Fruit fly (Drosophila melanogaster) whole organism, wandering third instar larva: ENCODE results near the gene B9d1.

Experiments
- Abd-B ChIP-seq: fragments of >200 bp; optimal IDR thresholded peaks from 2 replicates; lab custom pipeline; 2017; ENCODE audit warnings: missing biosample characterization, missing genetic modification characterization
- Dfd ChIP-seq: fragments of >200 bp; optimal IDR thresholded peaks from 2 replicates; lab custom pipeline; 2017; ENCODE audit warnings: missing biosample characterization, missing genetic modification characterization
- GATAd ChIP-seq: sonication (Bioruptor generic); optimal IDR thresholded peaks from 2 replicates; lab custom pipeline; 2016; ENCODE audit warnings: missing biosample characterization, missing genetic modification characterization
- Hr83 ChIP-seq: fragments of 200-300 bp; sonication (Bioruptor generic); optimal IDR thresholded peaks from 2 replicates; lab custom pipeline; 2016; ENCODE audit warnings: missing biosample characterization, mild to moderate bottlenecking, missing genetic modification characterization, moderate library complexity; ENCODE audit not compliant: poor library complexity, severe bottlenecking
- Mio ChIP-seq: sonication (Bioruptor generic); optimal IDR thresholded peaks from 2 replicates; lab custom pipeline; 2016; ENCODE audit warnings: missing biosample characterization, missing genetic modification characterization
- Myc ChIP-seq: fragments of >200 bp; optimal IDR thresholded peaks from 2 replicates; lab custom pipeline; 2017
- Sp1 ChIP-seq: fragments of 200-800 bp; sonication (Bioruptor generic); optimal IDR thresholded peaks from 3 replicates; lab custom pipeline; 2019; ENCODE audit warnings: missing biosample characterization, mild to moderate bottlenecking, missing genetic modification characterization, moderate library complexity
- Vsx2 ChIP-seq: fragments of 200-300, 225-300 bp; sonication (Bioruptor generic); optimal IDR thresholded peaks from 2 replicates; lab custom pipeline; 2018; ENCODE audit warnings: missing biosample characterization, missing genetic modification characterization; ENCODE audit not compliant: partially characterized antibody
- br ChIP-seq: fragments of 200-800 bp; sonication (Bioruptor generic); optimal IDR thresholded peaks from 2 replicates; lab custom pipeline; 2016; ENCODE audit warnings: missing biosample characterization, missing genetic modification characterization
- dsf ChIP-seq: sonication (Bioruptor generic); optimal IDR thresholded peaks from 2 replicates; lab custom pipeline; 2016; ENCODE audit warnings: missing biosample characterization, missing genetic modification characterization, borderline replicate concordance
- fru ChIP-seq: fragments of 200-800 bp; sonication (Bioruptor generic); optimal IDR thresholded peaks from 3 replicates; lab custom pipeline; 2016; ENCODE audit warnings: missing biosample characterization, mild to moderate bottlenecking, missing genetic modification characterization
- jim ChIP-seq: fragments of 175-275, 200-325 bp; sonication (Bioruptor generic); optimal IDR thresholded peaks from 2 replicates; lab custom pipeline; 2016; ENCODE audit warnings: missing biosample characterization, mild to moderate bottlenecking, missing genetic modification characterization
- sv ChIP-seq: fragments of 200-800 bp; sonication (Bioruptor generic); optimal IDR thresholded peaks from 3 replicates; lab custom pipeline; 2016; ENCODE audit warnings: missing biosample characterization, missing genetic modification characterization

The B9d1 gene

DNA sequence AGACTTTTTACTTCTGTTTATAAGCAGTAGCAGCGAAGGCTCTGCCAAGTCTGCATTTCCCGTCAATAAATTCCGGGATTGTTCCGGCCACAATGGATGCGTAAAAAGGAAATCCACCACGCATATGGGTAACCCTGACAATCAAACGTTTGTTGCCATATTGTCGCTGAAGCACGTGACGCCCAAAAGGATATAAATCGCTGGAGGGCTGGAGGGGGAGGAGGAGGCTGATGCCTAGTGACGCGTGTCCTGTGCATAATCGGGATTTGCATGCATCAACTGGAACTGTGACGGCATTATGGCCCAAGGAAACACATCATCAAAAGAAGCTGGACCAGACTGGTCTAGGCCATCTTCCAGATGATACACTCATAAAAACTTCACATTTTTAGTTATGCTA lies 31.5 kb downstream of the B9d1 start:
- TF ChIP-seq Hr83, result no peak

DNA sequence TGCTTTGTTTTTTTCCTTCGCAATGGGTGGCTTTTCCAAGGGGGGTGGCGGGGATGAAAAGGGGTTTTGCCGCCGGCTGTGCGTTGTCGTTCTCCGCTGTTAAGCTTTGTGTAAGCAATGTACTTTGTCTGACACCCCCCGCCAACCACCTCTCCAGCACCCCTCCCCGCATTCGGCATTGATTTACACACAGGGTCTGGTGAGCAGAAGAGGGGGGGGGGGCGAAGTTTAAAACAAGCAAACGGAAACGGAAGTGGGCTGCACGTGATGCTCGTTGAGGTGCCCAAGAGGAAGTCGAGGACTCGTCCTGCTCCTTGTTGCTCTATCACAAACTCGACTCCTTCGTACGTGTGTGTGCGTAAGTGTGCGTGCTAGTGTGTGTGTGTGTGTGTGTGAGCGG lies 35.4 kb downstream of the B9d1 start:
- no peak for TF ChIP-seq br
- no peak for TF ChIP-seq fru (GFP tag; lab: Kevin White, UChicago)
- TF ChIP-seq Mio (GFP tag; lab: Kevin White, UChicago), result no peak
- no peak for TF ChIP-seq Dfd (GFP tag; lab: Kevin White, UChicago)
- TF ChIP-seq jim, result no peak
- TF ChIP-seq Myc (lab: Kevin White, UChicago), result no peak
- no peak for TF ChIP-seq dsf (GFP tag; lab: Kevin White, UChicago)
- no peak for TF ChIP-seq GATAd (GFP tag; lab: Kevin White, UChicago)
- TF ChIP-seq, all 38 proteins: peak for 0

DNA sequence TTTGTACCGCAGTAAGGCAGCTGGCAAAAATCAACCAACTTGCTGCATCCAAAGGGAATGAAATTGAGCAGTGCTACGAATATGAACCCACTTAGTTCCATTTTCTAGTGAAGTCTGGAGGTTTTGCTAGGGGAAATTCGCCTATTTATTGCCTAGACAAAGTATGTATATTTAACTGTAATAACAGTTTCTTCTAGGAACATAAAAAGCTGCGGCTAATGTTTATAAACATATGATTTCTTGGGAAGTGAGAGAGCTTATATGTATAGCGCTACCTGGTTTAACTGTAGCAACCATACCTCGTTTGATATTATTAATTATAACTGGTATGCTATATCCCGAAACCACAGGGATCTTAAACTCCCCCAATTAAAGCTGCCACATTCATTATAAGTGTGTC lies 49.7 kb downstream of the B9d1 start, which contains the start of gene CG31296:
Gene CG31296 (minus strand): TSS at position 101 of the 400 bp plus-strand sequence.
- no peak for TF ChIP-seq Sp1
- no peak for TF ChIP-seq Abd-B
- TF ChIP-seq sv (GFP tag; lab: Kevin White, UChicago), result no peak
- TF ChIP-seq Vsx2 (GFP tag; lab: Kevin White, UChicago), result no peak
- TF ChIP-seq, all 38 proteins: peak for 0
